Worm (Caenorhabditis elegans): ENCODE results near the gene ccm-2.

Gene ccm-2

DNA sequence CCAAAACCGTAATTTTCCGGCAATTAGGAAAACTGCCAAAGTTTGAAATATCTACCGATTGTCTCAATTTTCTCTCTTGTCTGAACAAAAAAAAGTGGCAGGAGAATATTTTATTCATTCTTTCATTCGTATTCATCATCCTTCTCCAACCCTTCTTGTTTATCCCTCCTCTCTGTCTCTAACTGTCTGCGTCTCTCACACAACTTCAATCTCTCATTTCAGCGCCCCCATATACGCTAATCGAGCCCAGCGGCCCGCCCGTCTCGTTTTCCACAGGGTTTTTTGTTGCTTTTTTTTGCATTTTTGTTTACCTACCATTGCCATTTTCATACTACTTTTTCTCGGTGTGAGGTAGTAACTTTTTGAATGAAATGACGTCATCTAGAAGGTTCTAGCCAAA is 7.9 kb downstream of the ccm-2 start:
- TF ChIP-seq nhr-47 (tag; optimal IDR thresholded peaks at IDR 0.05) (peak; percentile 28), ceh-82 (tag; optimal IDR thresholded peaks at IDR 0.05) (peak in 1 of 3 experiments; percentile 13), nhr-237 (tag; optimal IDR thresholded peaks at IDR 0.05) (no peak), nhr-71 (tag; optimal IDR thresholded peaks at IDR 0.05) (peak; percentile 24), xbp-1 (tag; optimal IDR thresholded peaks at IDR 0.05) (no peak), unc-86 (tag; optimal IDR thresholded peaks at IDR 0.05) (peak; percentile 18), lin-14 (GFP tag; optimal IDR thresholded peaks at IDR 0.05) (peak; percentile 53), fkh-4 (tag; optimal IDR thresholded peaks at IDR 0.05; ENCODE audit: borderline replicate concordance) (no peak), nhr-85 (tag) (no peak), swsn-7 (tag; optimal IDR thresholded peaks at IDR 0.05) (peak; percentile 22), isw-1 (GFP tag; IDR thresholded peaks at IDR 0.05) (no peak), mab-9 (GFP tag; IDR thresholded peaks at IDR 0.05) (no peak), C34B4.2 (tag; optimal IDR thresholded peaks at IDR 0.05) (no peak), aly-2 (tag; optimal IDR thresholded peaks at IDR 0.05) (no peak), nhr-28 (tag; optimal IDR thresholded peaks at IDR 0.05) (no peak), hlh-4 (tag; optimal IDR thresholded peaks at IDR 0.05) (no peak), lir-3 (tag; optimal IDR thresholded peaks at IDR 0.05; ENCODE audit: poor library complexity) (no peak), mdl-1 (tag; optimal IDR thresholded peaks at IDR 0.05) (no peak), pax-3 (tag; optimal IDR thresholded peaks at IDR 0.05) (no peak), mep-1 (tag; optimal IDR thresholded peaks at IDR 0.05) (peak; percentile 3), snu-23 (GFP tag; optimal IDR thresholded peaks at IDR 0.05) (peak; percentile 31)

DNA sequence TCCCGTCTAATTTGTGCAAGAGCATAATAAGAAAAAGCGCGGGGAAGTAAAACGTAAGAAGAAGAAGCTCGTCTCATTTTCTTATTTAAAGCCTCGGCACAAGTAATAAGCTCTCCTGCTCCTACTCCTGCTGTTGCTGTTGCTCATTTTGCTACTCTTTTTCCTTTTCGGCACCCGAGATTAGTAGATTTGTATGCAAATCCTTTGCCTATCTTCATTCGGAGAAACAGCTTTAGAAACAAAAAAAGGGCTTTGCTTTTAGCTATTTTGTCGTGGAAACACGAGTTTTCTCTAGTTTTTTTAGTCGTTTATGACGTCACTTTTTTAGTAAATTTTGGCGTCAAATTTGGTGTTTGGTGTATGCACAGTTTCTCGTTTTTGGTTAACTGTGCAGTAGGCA is 9.2 kb downstream of the ccm-2 start:
- peak; percentile 57 for TF ChIP-seq pax-3 (tag; optimal IDR thresholded peaks at IDR 0.05)
- TF ChIP-seq mdl-1 (tag; optimal IDR thresholded peaks at IDR 0.05) = no peak
- TF ChIP-seq lin-39 (tag; optimal IDR thresholded peaks at IDR 0.05) = no peak
- TF ChIP-seq ceh-82 (tag; optimal IDR thresholded peaks at IDR 0.05) = no peak
- TF ChIP-seq nhr-90 (tag; optimal IDR thresholded peaks at IDR 0.05; ENCODE audit: poor library complexity) = no peak
- no peak for TF ChIP-seq lin-13 (GFP tag; optimal IDR thresholded peaks at IDR 0.05)
- TF ChIP-seq tbx-2 (tag; optimal IDR thresholded peaks at IDR 0.05) = no peak
- TF ChIP-seq ets-5 (GFP tag; IDR thresholded peaks at IDR 0.05) = no peak
- peak; percentile 32 for TF ChIP-seq fkh-8 (tag; optimal IDR thresholded peaks at IDR 0.05)
- no peak for TF ChIP-seq egl-27 (tag; optimal IDR thresholded peaks at IDR 0.05)
- no peak for TF ChIP-seq hlh-4 (tag; optimal IDR thresholded peaks at IDR 0.05)
- TF ChIP-seq nhr-237 (tag; optimal IDR thresholded peaks at IDR 0.05) = no peak
- peak; percentile 10 for TF ChIP-seq lin-14 (GFP tag; optimal IDR thresholded peaks at IDR 0.05)
- peak; percentile 23 for TF ChIP-seq nhr-47 (tag; optimal IDR thresholded peaks at IDR 0.05)
- TF ChIP-seq dsc-1 (tag; optimal IDR thresholded peaks at IDR 0.05) = peak; percentile 79
- TF ChIP-seq unc-86 (tag; optimal IDR thresholded peaks at IDR 0.05) = peak; percentile 10
- TF ChIP-seq C16A3.4 (tag; optimal IDR thresholded peaks at IDR 0.05) = no peak
- no peak for TF ChIP-seq xbp-1 (tag; optimal IDR thresholded peaks at IDR 0.05)
- TF ChIP-seq skn-1 (tag; optimal IDR thresholded peaks at IDR 0.05) = no peak
- TF ChIP-seq lsy-2 (tag; optimal IDR thresholded peaks at IDR 0.05) = no peak
- TF ChIP-seq ceh-63 (GFP tag; optimal IDR thresholded peaks at IDR 0.05) = no peak
- no peak for TF ChIP-seq mep-1 (tag; optimal IDR thresholded peaks at IDR 0.05)

DNA sequence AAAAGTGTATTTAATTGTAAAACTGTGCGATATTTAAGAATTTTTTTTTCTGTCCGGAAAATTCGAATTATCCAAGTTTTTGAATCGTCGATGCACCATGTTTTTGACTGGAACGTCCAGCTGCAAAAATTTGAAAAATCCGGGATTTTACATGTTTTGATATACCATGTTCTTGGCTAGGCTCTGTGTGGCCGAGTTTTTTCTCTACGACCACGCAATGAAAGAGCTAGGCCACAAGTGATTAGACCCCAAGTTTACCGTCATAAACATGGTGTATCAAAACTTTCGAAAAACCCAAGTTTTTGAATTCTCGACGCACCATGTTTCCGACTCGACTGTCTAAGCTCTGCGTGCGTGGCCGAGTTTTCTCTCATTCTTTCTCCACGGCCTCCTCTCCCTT is 10.2 kb downstream of the ccm-2 start:
- no peak for TF ChIP-seq dpl-1 (GFP tag; optimal IDR thresholded peaks at IDR 0.05)
- no peak for TF ChIP-seq snu-23 (GFP tag; optimal IDR thresholded peaks at IDR 0.05)
- TF ChIP-seq sptf-1 (tag; optimal IDR thresholded peaks at IDR 0.05) = no peak
- no peak for TF ChIP-seq fkh-8 (tag; optimal IDR thresholded peaks at IDR 0.05)
- TF ChIP-seq sox-4 (tag; optimal IDR thresholded peaks at IDR 0.05) = no peak
- TF ChIP-seq alr-1 (tag; optimal IDR thresholded peaks at IDR 0.05; ENCODE audit: borderline replicate concordance) = no peak
- TF ChIP-seq unc-130 (tag; optimal IDR thresholded peaks at IDR 0.05) = no peak
- no peak for TF ChIP-seq hlh-4 (tag; optimal IDR thresholded peaks at IDR 0.05)
- no peak for TF ChIP-seq zag-1 (tag; optimal IDR thresholded peaks at IDR 0.05)

Data from whole organism, L1 larva.